Fruit fly (Drosophila melanogaster) whole organism, adult: Measurements from ENCODE around the gene CG12502.

Source experiments
- CG11617 ChIP-seq: fragments of 200-800 bp; sonication (Bioruptor generic); optimal IDR thresholded peaks from 2 replicates; lab custom pipeline; 2017; ENCODE audit warnings: mild to moderate bottlenecking, missing biosample characterization, missing genetic modification reagents, missing genetic modification characterization
- Clk ChIP-seq: fragments of 200-800 bp; sonication (Bioruptor generic); optimal IDR thresholded peaks from 2 replicates; lab custom pipeline; 2017; ENCODE audit warnings: missing biosample characterization, missing genetic modification characterization
- Hr96 ChIP-seq: fragments of 200-800 bp; sonication (Bioruptor generic); optimal IDR thresholded peaks from 2 replicates; lab custom pipeline; 2016; ENCODE audit warnings: missing biosample characterization, missing genetic modification characterization
- cic ChIP-seq: fragments of 200-800 bp; sonication (Bioruptor generic); optimal IDR thresholded peaks from 2 replicates; lab custom pipeline; 2017; ENCODE audit warnings: missing biosample characterization, mild to moderate bottlenecking, missing genetic modification characterization, moderate library complexity
- cnc ChIP-seq, 2 experiments: fragments of >200 bp; optimal IDR thresholded peaks; 2 replicates each; lab custom pipeline; 2017
- kay ChIP-seq: fragments of 200-800 bp; sonication (Bioruptor generic); peaks from one replicate; lab custom pipeline; 2016; ENCODE audit warnings: missing biosample characterization, missing genetic modification characterization, borderline replicate concordance
- tj ChIP-seq: fragments of 200-800 bp; sonication (Bioruptor generic); optimal IDR thresholded peaks from 3 replicates; lab custom pipeline; 2017; ENCODE audit warnings: missing biosample characterization, mild to moderate bottlenecking, missing genetic modification characterization, moderate library complexity

DNA sequence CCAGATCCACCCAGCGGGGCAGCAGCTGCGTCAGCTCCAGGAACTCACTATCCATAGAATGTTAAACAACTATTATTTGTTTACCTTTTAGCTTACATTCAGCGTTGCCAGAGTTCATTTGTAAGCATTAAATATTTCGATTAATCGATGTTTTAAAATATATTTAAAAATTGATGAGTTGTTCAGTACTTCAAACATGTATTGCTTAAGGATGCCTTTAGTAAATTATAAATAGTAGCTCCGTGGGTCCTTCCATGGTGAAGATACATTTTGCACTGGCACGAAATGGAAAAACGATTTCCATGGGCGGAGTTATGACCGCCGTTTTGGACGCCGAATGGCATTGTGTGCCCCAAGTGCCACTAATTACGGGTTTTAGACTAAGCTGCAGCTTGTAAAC, 23.9 kb upstream of the CG12502 start, which contains the start of the genes JMJD5 and Gr61a:
- TF ChIP-seq tj (GFP tag; lab: Kevin White, UChicago) (no peak), cnc (optimal IDR thresholded peaks at IDR 0.05; lab: Kevin White, UChicago) (no peak), kay (GFP tag; lab: Kevin White, UChicago) (no peak), cic (no peak), Clk (GFP tag; lab: Kevin White, UChicago) (no peak), CG11617 (no peak), Hr96 (no peak)
